5 fruit fly cellular contexts compared by ENCODE assay signal in genomic region chr2L:12010877-12011666, dm6.
A peak's percentile ranks its signal among the peaks of the same experiment; 100 is the strongest.
TF ChIP-seq lines count a peak whose summit lies in the region.

No protein-coding gene starts in this region.

TF ChIP-seq in whole organism, adult, 20 proteins besides CTCF, POLR2A, EP300 and RAD21 (continued from another document):
- TF ChIP-seq Hr96 (GFP tag; optimal IDR thresholded peaks at IDR 0.05; lab: Kevin White, UChicago) (peak; percentile 83), kay (GFP tag; lab: Kevin White, UChicago; ENCODE audit: borderline replicate concordance) (peak; percentile 99), CG12768 (GFP tag; optimal IDR thresholded peaks at IDR 0.05; lab: Kevin White, UChicago) (peak; percentile 85)
TF ChIP-seq in whole organism, adult: peak in this region for 20.

TF ChIP-seq in whole organism, embryonic, 481 proteins besides CTCF, POLR2A, EP300 and RAD21 (continued from another document and continues in another):
- TF ChIP-seq CG10274 (GFP tag; optimal IDR thresholded peaks at IDR 0.05; lab: Kevin White, UChicago) (peak; percentile 76), cg (GFP tag; optimal IDR thresholded peaks at IDR 0.05; lab: Kevin White, UChicago) (no peak), gce (GFP tag; IDR thresholded peaks at IDR 0.05; lab: Robert Waterston, UW) (no peak), CG15269 (tag; optimal IDR thresholded peaks at IDR 0.05; lab: Kevin White, UChicago) (peak; percentile 95), jumu (GFP tag; optimal IDR thresholded peaks at IDR 0.05; lab: Kevin White, UChicago) (peak; percentile 47), CG34376 (GFP tag; optimal IDR thresholded peaks at IDR 0.05; lab: Kevin White, UChicago) (no peak), ab (GFP tag; optimal IDR thresholded peaks at IDR 0.05; lab: Kevin White, UChicago) (peak; percentile 37), Blimp-1 (GFP tag; optimal IDR thresholded peaks at IDR 0.05; lab: Kevin White, UChicago) (peak; percentile 64), Hmx (GFP tag; optimal IDR thresholded peaks at IDR 0.05; lab: Kevin White, UChicago) (peak; percentile 50), CG11456 (GFP tag; IDR thresholded peaks at IDR 0.05; lab: Robert Waterston, UW) (no peak), chm (GFP tag; IDR thresholded peaks at IDR 0.05; lab: Robert Waterston, UW) (no peak), nerfin-1 (tag; optimal IDR thresholded peaks at IDR 0.05; lab: Kevin White, UChicago) (peak; percentile 42), ac (GFP tag; optimal IDR thresholded peaks at IDR 0.05; lab: Kevin White, UChicago) (peak; percentile 51), row (GFP tag; IDR thresholded peaks at IDR 0.05; lab: Robert Waterston, UW) (no peak), fd3F (GFP tag; optimal IDR thresholded peaks at IDR 0.05; lab: Kevin White, UChicago) (peak; percentile 92), CG4282 (GFP tag; optimal IDR thresholded peaks at IDR 0.05; lab: Kevin White, UChicago) (no peak), CG9817 (tag; optimal IDR thresholded peaks at IDR 0.05; lab: Kevin White, UChicago) (peak; percentile 94), ERR (GFP tag; optimal IDR thresholded peaks at IDR 0.05; lab: Kevin White, UChicago) (no peak), CG8089 (GFP tag; optimal IDR thresholded peaks at IDR 0.05; lab: Kevin White, UChicago) (peak; percentile 48), CG13296 (GFP tag; optimal IDR thresholded peaks at IDR 0.05; lab: Kevin White, UChicago) (peak; percentile 94), Hand (GFP tag; optimal IDR thresholded peaks at IDR 0.05; lab: Kevin White, UChicago) (peak; percentile 92), CG30020 (tag; optimal IDR thresholded peaks at IDR 0.05; lab: Kevin White, UChicago) (peak; percentile 74), lola (GFP tag; optimal IDR thresholded peaks at IDR 0.05; lab: Kevin White, UChicago) (peak in 1 of 3 experiments; percentile 92), ken (GFP tag; IDR thresholded peaks at IDR 0.05; lab: Robert Waterston, UW) (no peak), Hr78 (GFP tag; optimal IDR thresholded peaks at IDR 0.05; lab: Kevin White, UChicago) (no peak), kah (GFP tag; optimal IDR thresholded peaks at IDR 0.05; lab: Kevin White, UChicago) (peak; percentile 30), Ada2b (GFP tag; IDR thresholded peaks at IDR 0.05; lab: Robert Waterston, UW) (no peak), hb (GFP tag; IDR thresholded peaks at IDR 0.05; lab: Robert Waterston, UW; ENCODE audit: partially characterized antibody) (no peak), ara (GFP tag; IDR thresholded peaks at IDR 0.05; lab: Robert Waterston, UW) (no peak), Dip2 (GFP tag; IDR thresholded peaks at IDR 0.05; lab: Robert Waterston, UW) (no peak), Dp (GFP tag; optimal IDR thresholded peaks at IDR 0.05; lab: Kevin White, UChicago) (no peak), CG17802 (tag; optimal IDR thresholded peaks at IDR 0.05; lab: Kevin White, UChicago) (peak; percentile 58), ind (GFP tag; optimal IDR thresholded peaks at IDR 0.05; lab: Kevin White, UChicago) (peak; percentile 92)

TF ChIP-seq in whole organism, prepupa, 60 proteins besides CTCF, POLR2A, EP300 and RAD21 (continued from another document and continues in another):
- TF ChIP-seq CG3919 (GFP tag; optimal IDR thresholded peaks at IDR 0.05; lab: Kevin White, UChicago) (peak; percentile 90), vri (GFP tag; optimal IDR thresholded peaks at IDR 0.05; lab: Kevin White, UChicago) (no peak), dac (GFP tag; optimal IDR thresholded peaks at IDR 0.05; lab: Kevin White, UChicago) (peak; percentile 78), lz (GFP tag; optimal IDR thresholded peaks at IDR 0.05; lab: Kevin White, UChicago) (peak; percentile 92), CG4318 (GFP tag; optimal IDR thresholded peaks at IDR 0.05; lab: Kevin White, UChicago) (peak; percentile 87), Smox (GFP tag; optimal IDR thresholded peaks at IDR 0.05; lab: Kevin White, UChicago) (peak; percentile 90), CG7368 (GFP tag; optimal IDR thresholded peaks at IDR 0.05; lab: Kevin White, UChicago) (peak; percentile 82), Hr39 (GFP tag; optimal IDR thresholded peaks at IDR 0.05; lab: Kevin White, UChicago) (peak; percentile 80), Blimp-1 (GFP tag; optimal IDR thresholded peaks at IDR 0.05; lab: Kevin White, UChicago) (peak; percentile 79), CG3032 (tag; optimal IDR thresholded peaks at IDR 0.05; lab: Kevin White, UChicago) (peak; percentile 95), net (GFP tag; optimal IDR thresholded peaks at IDR 0.05; lab: Kevin White, UChicago) (peak; percentile 83), CG9139 (GFP tag; optimal IDR thresholded peaks at IDR 0.05; lab: Kevin White, UChicago) (peak; percentile 79), Gug (GFP tag; IDR thresholded peaks at IDR 0.05; lab: Robert Waterston, UW) (no peak), CG1621 (tag; optimal IDR thresholded peaks at IDR 0.05; lab: Kevin White, UChicago) (peak; percentile 82), CG6854 (GFP tag; optimal IDR thresholded peaks at IDR 0.05; lab: Kevin White, UChicago) (peak; percentile 86), fd59A (GFP tag; optimal IDR thresholded peaks at IDR 0.05; lab: Kevin White, UChicago) (peak; percentile 88), eg (GFP tag; IDR thresholded peaks at IDR 0.05; lab: Robert Waterston, UW) (no peak), svp (GFP tag; lab: Kevin White, UChicago) (peak; percentile 93), Hr38 (GFP tag; optimal IDR thresholded peaks at IDR 0.05; lab: Kevin White, UChicago) (peak; percentile 48), Lpt (GFP tag; optimal IDR thresholded peaks at IDR 0.05; lab: Kevin White, UChicago) (peak; percentile 74), Sox14 (GFP tag; optimal IDR thresholded peaks at IDR 0.05; lab: Kevin White, UChicago) (peak; percentile 90), spab (GFP tag; optimal IDR thresholded peaks at IDR 0.05; lab: Kevin White, UChicago) (peak; percentile 90), cyc (GFP tag; optimal IDR thresholded peaks at IDR 0.05; lab: Kevin White, UChicago) (peak; percentile 84), CG8319 (GFP tag; optimal IDR thresholded peaks at IDR 0.05; lab: Kevin White, UChicago) (peak; percentile 88), acj6 (GFP tag; optimal IDR thresholded peaks at IDR 0.05; lab: Kevin White, UChicago) (peak; percentile 90), CG15336 (GFP tag; IDR thresholded peaks at IDR 0.05; lab: Robert Waterston, UW) (no peak), CG32006 (GFP tag; optimal IDR thresholded peaks at IDR 0.05; lab: Kevin White, UChicago) (peak; percentile 93), CG6276 (GFP tag; optimal IDR thresholded peaks at IDR 0.05; lab: Kevin White, UChicago) (peak; percentile 95), CG8119 (GFP tag; IDR thresholded peaks at IDR 0.05; lab: Robert Waterston, UW) (no peak), pdm3 (GFP tag; optimal IDR thresholded peaks at IDR 0.05; lab: Kevin White, UChicago) (peak; percentile 89), Sox15 (GFP tag; optimal IDR thresholded peaks at IDR 0.05; lab: Kevin White, UChicago) (peak; percentile 86), CG11294 (GFP tag; IDR thresholded peaks at IDR 0.05; lab: Robert Waterston, UW) (no peak), CG16779 (tag; optimal IDR thresholded peaks at IDR 0.05; lab: Kevin White, UChicago) (peak; percentile 93), fd85E (GFP tag; optimal IDR thresholded peaks at IDR 0.05; lab: Kevin White, UChicago) (peak; percentile 42)

TF ChIP-seq in whole organism, pupa, 21 proteins besides CTCF, POLR2A, EP300 and RAD21 (continued from another document):
- peak; percentile 92 for TF ChIP-seq CG14655 (GFP tag; optimal IDR thresholded peaks at IDR 0.05; lab: Kevin White, UChicago)

TF ChIP-seq in whole organism, wandering third instar larva, 38 proteins besides CTCF, POLR2A, EP300 and RAD21 (continued from another document):
- peak; percentile 2 for TF ChIP-seq Hr83 (GFP tag; optimal IDR thresholded peaks at IDR 0.05; lab: Kevin White, UChicago; ENCODE audit: poor library complexity, severe bottlenecking)
- peak; percentile 46 to 78 for TF ChIP-seq dl (GFP tag; optimal IDR thresholded peaks at IDR 0.05; lab: Kevin White, UChicago; ENCODE audit: insufficient read depth in 1 of 2, partially characterized antibody in 2 of 2)
- peak; percentile 84 for TF ChIP-seq sv (GFP tag; optimal IDR thresholded peaks at IDR 0.05; lab: Kevin White, UChicago)
- TF ChIP-seq Dfd (GFP tag; optimal IDR thresholded peaks at IDR 0.05; lab: Kevin White, UChicago), result no peak
- TF ChIP-seq dmrt93B (GFP tag; optimal IDR thresholded peaks at IDR 0.05; lab: Kevin White, UChicago), result peak; percentile 91
- peak; percentile 92 for TF ChIP-seq ey (GFP tag; optimal IDR thresholded peaks at IDR 0.05; lab: Kevin White, UChicago)
- peak; percentile 91 for TF ChIP-seq fru (GFP tag; optimal IDR thresholded peaks at IDR 0.05; lab: Kevin White, UChicago)
- TF ChIP-seq Dif (GFP tag; optimal IDR thresholded peaks at IDR 0.05; lab: Kevin White, UChicago; ENCODE audit: partially characterized antibody), result no peak
- peak; percentile 91 for TF ChIP-seq OdsH (GFP tag; optimal IDR thresholded peaks at IDR 0.05; lab: Kevin White, UChicago)
- TF ChIP-seq CrebA (GFP tag; optimal IDR thresholded peaks at IDR 0.05; lab: Kevin White, UChicago; ENCODE audit: borderline replicate concordance), result no peak
- no peak for TF ChIP-seq Abd-B (GFP tag; optimal IDR thresholded peaks at IDR 0.05; lab: Kevin White, UChicago)
- peak; percentile 92 for TF ChIP-seq br (GFP tag; optimal IDR thresholded peaks at IDR 0.05; lab: Kevin White, UChicago)
- TF ChIP-seq woc (GFP tag; optimal IDR thresholded peaks at IDR 0.05; lab: Kevin White, UChicago), result peak; percentile 91
- peak; percentile 75 for TF ChIP-seq Hnf4 (GFP tag; optimal IDR thresholded peaks at IDR 0.05; lab: Kevin White, UChicago)
- no peak for TF ChIP-seq Vsx2 (GFP tag; optimal IDR thresholded peaks at IDR 0.05; lab: Kevin White, UChicago; ENCODE audit: partially characterized antibody)
- no peak for TF ChIP-seq N (GFP tag; optimal IDR thresholded peaks at IDR 0.05; lab: Kevin White, UChicago)
- no peak for TF ChIP-seq Hr78 (GFP tag; optimal IDR thresholded peaks at IDR 0.05; lab: Kevin White, UChicago)
TF ChIP-seq in whole organism, wandering third instar larva: peak in this region for 23.
